Worm (Caenorhabditis elegans) whole organism, mixed stage, embryonic: ENCODE results near the gene T24C4.2.
A peak's percentile ranks its signal among the peaks of the same experiment; 100 is the strongest.

Source experiments
- ceh-43 ChIP-seq: fragments of 200-800 bp; sonication (Bioruptor generic); optimal IDR thresholded peaks from 2 replicates; lab custom pipeline; 2018; ENCODE audit warnings: mild to moderate bottlenecking, missing genetic modification characterization, moderate library complexity, missing compliant biosample characterization
- elt-1 ChIP-seq: sonication (generic microtip); optimal IDR thresholded peaks from 2 replicates; lab custom pipeline; 2017; ENCODE audit warnings: missing genetic modification characterization, mild to moderate bottlenecking, missing compliant biosample characterization, antibody characterized with exemption, moderate library complexity, borderline replicate concordance; ENCODE audit not compliant: insufficient read depth
- mab-5 ChIP-seq: fragments of 150-350 bp; optimal IDR thresholded peaks from 2 replicates; lab custom pipeline; 2014; ENCODE audit warnings: missing biosample characterization, missing genetic modification characterization
- nhr-237 ChIP-seq: fragments of 150-350 bp; optimal IDR thresholded peaks from 2 replicates; lab custom pipeline; 2014; ENCODE audit warnings: missing biosample characterization, missing genetic modification characterization
- unc-39 ChIP-seq: fragments of 150-350 bp; optimal IDR thresholded peaks from 2 replicates; lab custom pipeline; 2014; ENCODE audit warnings: missing biosample characterization, missing genetic modification characterization
- unc-62 ChIP-seq: fragments of 150-350 bp; optimal IDR thresholded peaks from 2 replicates; lab custom pipeline; 2014; ENCODE audit warnings: missing biosample characterization, missing genetic modification reagents, missing genetic modification characterization

ce11 chrIII:822546-823272 lies 47.1 kb downstream of the T24C4.2 start, which contains the start of gene clec-149:
- TF ChIP-seq unc-62 (GFP tag; lab: Kevin White, UChicago), result peak; percentile 43
- TF ChIP-seq mab-5 (tag; lab: Kevin White, UChicago), result no peak
- TF ChIP-seq ceh-43 (GFP tag; lab: Kevin White, UChicago), result no peak
- no peak for TF ChIP-seq nhr-237 (tag; lab: Kevin White, UChicago)
- TF ChIP-seq unc-39 (tag; lab: Kevin White, UChicago), result no peak
- no peak for TF ChIP-seq elt-1 (tag; lab: Kevin White, UChicago)
